Worm (Caenorhabditis elegans) whole organism, midembryonic: ENCODE data around the gene coq-6.
"Not testable (repeated sequence)": the region's sequence is repeated elsewhere in the genome, so short reads cannot be mapped to it uniquely, and the experiment has no call there.

ENCODE experiments used
- T22C8.4 ChIP-seq: fragments of 200-800 bp; sonication (Bioruptor generic); IDR thresholded peaks from 2 replicates; pipeline ENCODE4 v1.3.6; 2022; ENCODE audit warnings: missing genetic modification characterization, missing compliant biosample characterization
- cog-1 ChIP-seq: sonication (generic microtip); optimal IDR thresholded peaks from 2 replicates; lab custom pipeline; 2016; ENCODE audit warnings: missing genetic modification characterization, missing compliant biosample characterization
- flt-1 ChIP-seq: fragments of 200-800 bp; sonication (Bioruptor generic); IDR thresholded peaks from 2 replicates; pipeline ENCODE4 v1.3.6; 2022; ENCODE audit warnings: missing genetic modification characterization, missing compliant biosample characterization
- klf-2 ChIP-seq: fragments of 200-800 bp; sonication (Bioruptor generic); conservative IDR thresholded peaks from 2 replicates; pipeline ENCODE4 v1.3.6; 2022; ENCODE audit warnings: missing genetic modification reagents, missing genetic modification characterization, missing compliant biosample characterization
- med-1 ChIP-seq: sonication (generic microtip); optimal IDR thresholded peaks from 2 replicates; lab custom pipeline; 2017; ENCODE audit warnings: missing genetic modification characterization, mild to moderate bottlenecking, missing compliant biosample characterization, antibody characterized with exemption, missing genetic modification reagents; ENCODE audit not compliant: insufficient read depth
- ref-1 ChIP-seq: fragments of 200-800 bp; sonication (Bioruptor generic); conservative IDR thresholded peaks from 2 replicates; pipeline ENCODE4 v1.3.6; 2022; ENCODE audit warnings: missing genetic modification reagents, missing genetic modification characterization, missing compliant biosample characterization
- tab-1 ChIP-seq: fragments of 200-800 bp; sonication (Bioruptor generic); IDR thresholded peaks from 2 replicates; pipeline ENCODE4 v1.3.6; 2022; ENCODE audit warnings: missing genetic modification characterization, missing compliant biosample characterization
- ztf-23 ChIP-seq: fragments of 200-800 bp; sonication (Bioruptor generic); IDR thresholded peaks from 2 replicates; pipeline ENCODE4 v1.3.6; 2022; ENCODE audit warnings: missing genetic modification reagents, missing genetic modification characterization, missing compliant biosample characterization
- ztf-29 ChIP-seq: fragments of 200-800 bp; sonication (Bioruptor generic); IDR thresholded peaks from 2 replicates; pipeline ENCODE4 v1.3.6; 2022; ENCODE audit warnings: missing genetic modification reagents, missing genetic modification characterization, missing compliant biosample characterization

coq-6 gene

DNA sequence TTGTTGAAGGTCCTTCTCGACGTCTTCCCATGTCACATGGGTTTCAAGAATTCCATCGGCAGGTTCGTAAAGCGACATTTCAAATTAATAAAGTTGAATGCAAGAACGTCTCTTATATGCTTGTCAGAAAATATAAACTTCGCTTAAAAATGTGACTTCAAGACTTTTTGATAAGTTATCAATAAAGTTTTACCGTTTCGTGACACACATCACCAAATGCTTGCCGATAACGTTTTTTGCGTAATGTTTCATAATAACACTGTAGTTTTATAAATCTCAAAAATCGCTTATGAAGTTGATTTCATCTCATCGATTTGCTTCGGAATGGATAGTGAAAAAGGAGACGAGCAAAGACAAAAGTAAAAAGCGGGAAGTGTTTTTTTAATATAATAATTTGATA lies 36.9 kb downstream of the coq-6 start, which contains the start of gene E02C12.8:
E02C12.8 (minus strand) TSS at position 141 of the 400 bp plus-strand sequence.
- TF ChIP-seq ztf-23, result no peak
- no peak for TF ChIP-seq flt-1 (GFP tag; lab: Robert Waterston, UW)
- no peak for TF ChIP-seq tab-1 (GFP tag; lab: Robert Waterston, UW)

DNA sequence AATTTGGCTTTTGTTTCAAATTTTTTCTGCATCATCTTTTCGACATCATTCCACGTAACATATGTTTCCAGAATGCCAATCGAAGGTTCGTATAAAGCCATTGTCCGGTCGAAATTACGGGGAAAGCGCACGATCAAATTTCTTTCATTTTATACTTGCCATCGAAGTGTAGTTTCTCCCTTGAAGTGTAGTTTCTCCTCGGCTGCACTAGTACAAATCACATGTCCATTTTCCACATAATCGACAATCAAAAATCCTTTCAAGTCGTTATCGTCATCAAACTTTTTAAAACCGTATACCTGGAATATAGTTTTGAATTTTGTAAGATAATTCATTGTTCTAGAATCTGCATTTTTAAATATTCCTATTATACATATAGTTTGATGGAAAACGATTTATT lies 38.8 kb downstream of the coq-6 start, which contains the start of gene E02C12.9:
E02C12.9 (minus strand) TSS at position 101 of the 400 bp plus-strand sequence.
- no peak for TF ChIP-seq tab-1 (GFP tag; lab: Robert Waterston, UW)
- no peak for TF ChIP-seq klf-2 (GFP tag; lab: Robert Waterston, UW)

DNA sequence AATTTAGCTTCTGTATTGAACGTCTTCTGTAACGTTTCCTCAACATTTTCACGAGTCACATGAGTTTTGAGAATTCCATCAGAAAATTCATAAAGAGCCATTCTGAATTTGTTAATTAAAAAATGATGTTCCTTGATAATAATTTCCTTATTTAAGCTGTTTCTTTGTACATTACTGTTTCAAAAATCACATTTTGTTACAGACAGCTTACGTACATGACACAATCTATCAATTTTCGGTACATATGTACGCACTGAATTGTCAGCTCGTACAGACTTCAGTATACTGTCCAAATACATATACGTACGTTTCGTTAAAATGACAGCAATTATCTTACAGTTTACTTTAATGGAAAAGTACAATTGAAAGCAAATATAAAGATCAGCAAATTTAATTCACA lies 39.9 kb downstream of the coq-6 start, which contains the start of gene E02C12.19:
E02C12.19 (minus strand) TSS at position 101 of the 400 bp plus-strand sequence.
- TF ChIP-seq ztf-29, result no peak
- TF ChIP-seq cog-1 (tag; lab: Kevin White, UChicago), result no peak
- TF ChIP-seq ref-1 (GFP tag; lab: Robert Waterston, UW), result no peak
- no peak for TF ChIP-seq klf-2 (GFP tag; lab: Robert Waterston, UW)
- no peak for TF ChIP-seq flt-1 (GFP tag; lab: Robert Waterston, UW)
- TF ChIP-seq tab-1 (GFP tag; lab: Robert Waterston, UW), result no peak
- TF ChIP-seq ztf-23, result no peak
- no peak for TF ChIP-seq T22C8.4 (GFP tag; lab: Robert Waterston, UW)
- TF ChIP-seq med-1, result no peak

DNA sequence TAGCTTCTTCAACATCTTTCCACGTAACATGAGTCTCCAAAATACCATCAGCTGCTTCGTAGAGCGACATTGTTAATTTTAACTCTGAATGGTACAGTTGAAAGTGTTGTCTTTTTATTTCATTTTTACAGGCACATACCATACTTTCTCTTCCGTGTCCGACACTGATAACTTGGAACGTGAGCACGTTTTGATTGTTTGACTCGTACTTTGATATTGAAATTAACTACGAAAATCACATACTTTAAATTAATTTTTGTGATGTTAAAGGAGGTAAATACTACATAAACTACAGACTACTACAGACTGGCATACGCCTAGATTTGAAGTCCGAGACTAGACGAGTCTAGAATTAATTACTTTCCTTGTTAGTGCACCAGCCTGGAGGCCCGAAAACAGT lies 41.8 kb downstream of the coq-6 start, which contains the start of gene E02C12.10:
E02C12.10 (minus strand) TSS at position 75 of the 400 bp plus-strand sequence.
- no peak for TF ChIP-seq klf-2 (GFP tag; lab: Robert Waterston, UW)
- no peak for TF ChIP-seq flt-1 (GFP tag; lab: Robert Waterston, UW)
- TF ChIP-seq ztf-23, result no peak

DNA sequence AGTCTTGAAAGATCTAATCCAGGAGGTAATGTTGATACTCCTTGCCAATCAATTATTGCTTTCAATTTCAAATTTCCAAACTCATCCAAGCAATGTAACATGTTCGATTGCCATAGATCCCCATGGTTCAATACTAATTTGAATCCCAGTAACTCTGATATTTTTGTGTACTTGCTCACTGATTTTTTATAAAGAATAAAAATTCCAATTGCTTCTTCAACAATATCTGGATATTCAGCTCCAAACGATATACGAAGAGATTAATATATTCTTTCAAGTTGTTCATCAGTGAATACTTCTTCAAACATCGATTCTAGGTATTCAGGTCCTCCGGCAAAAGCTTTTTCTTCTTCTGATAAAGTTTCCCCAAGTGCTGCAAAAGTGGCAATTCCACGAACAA lies 43.2 kb downstream of the coq-6 start, which contains the start of gene E02C12.11:
E02C12.11 (minus strand) TSS at position 101 of the 400 bp plus-strand sequence.
- not testable (repeated sequence) for TF ChIP-seq cog-1 (tag; lab: Kevin White, UChicago); T22C8.4 (GFP tag; lab: Robert Waterston, UW); ztf-29

DNA sequence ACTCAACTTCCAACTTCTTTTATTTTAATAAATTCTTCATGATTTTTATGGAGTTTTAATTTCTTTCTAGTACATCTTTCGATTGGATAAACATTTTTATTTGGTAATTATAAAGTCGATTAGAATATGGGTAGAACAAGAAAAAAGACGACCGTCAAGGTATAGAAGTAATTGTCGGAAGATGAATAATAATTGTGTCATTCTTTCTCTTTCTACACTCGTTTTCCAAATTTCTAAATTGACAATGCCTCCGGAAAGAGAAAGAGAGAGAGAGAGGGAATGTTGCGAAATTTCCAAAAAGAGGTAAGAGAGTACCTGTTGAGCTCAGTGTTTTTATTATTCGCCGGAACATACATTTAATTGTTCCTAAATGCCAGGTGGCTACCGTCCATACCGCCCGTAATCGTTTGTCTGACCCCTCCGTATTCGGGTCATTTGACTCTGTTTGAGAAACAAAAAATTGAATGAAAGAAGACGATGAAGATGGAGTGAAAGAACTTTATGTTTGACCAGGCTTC lies 45.3 kb downstream of the coq-6 start, which contains the start of gene E02C12.12:
E02C12.12 (minus strand) TSS at position 468 of the 518 bp plus-strand sequence.
- TF ChIP-seq ztf-23 (no peak), flt-1 (GFP tag; lab: Robert Waterston, UW) (no peak), klf-2 (GFP tag; lab: Robert Waterston, UW) (no peak), ref-1 (GFP tag; lab: Robert Waterston, UW) (no peak), T22C8.4 (GFP tag; lab: Robert Waterston, UW) (no peak), med-1 (no peak), ztf-29 (no peak), cog-1 (tag; lab: Kevin White, UChicago) (no peak), tab-1 (GFP tag; lab: Robert Waterston, UW) (no peak)

DNA sequence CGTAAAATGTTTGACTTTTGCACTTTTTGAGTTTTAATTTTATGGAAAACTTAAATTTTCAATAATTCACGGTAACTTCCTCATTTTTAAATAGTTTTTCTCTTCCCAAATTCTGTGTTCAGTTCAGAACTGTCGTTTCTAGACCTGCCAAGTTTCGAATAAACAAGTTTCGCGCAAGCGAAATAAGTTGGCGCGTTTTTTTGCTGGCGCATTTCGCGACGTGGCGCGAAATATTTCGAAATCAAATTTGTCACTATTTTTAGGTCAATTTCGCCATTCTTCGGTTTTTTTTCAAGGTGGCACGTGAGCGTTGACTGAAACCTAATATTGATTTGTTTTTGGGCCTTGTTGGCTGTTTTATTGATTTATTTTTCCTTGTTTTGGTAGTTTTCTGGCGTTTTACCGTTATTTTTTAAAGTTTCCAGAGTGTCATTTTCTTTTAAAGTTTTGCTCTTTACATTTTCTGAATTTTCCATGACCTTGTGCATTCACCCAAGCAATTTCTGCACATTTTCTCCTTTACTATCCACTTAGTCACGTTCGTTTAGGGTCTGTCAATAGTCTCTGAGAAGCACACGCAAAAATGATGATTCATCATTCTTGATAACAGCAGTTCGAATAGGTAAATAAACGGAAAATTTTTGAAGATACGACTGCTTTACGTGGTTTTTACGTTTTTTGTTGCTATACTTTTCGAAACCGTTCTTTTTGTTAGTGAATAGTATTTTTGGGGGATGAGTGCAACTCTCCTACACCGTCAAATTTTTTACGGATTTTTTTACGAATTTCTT lies 46.2 kb downstream of the coq-6 start:
- TF ChIP-seq med-1 (no peak), ztf-29 (no peak), T22C8.4 (GFP tag; lab: Robert Waterston, UW) (peak; percentile 49; the same call in 1 of the 2 replicates), klf-2 (GFP tag; lab: Robert Waterston, UW) (no peak), tab-1 (GFP tag; lab: Robert Waterston, UW) (no peak), ref-1 (GFP tag; lab: Robert Waterston, UW) (no peak), ztf-23 (no peak), cog-1 (tag; lab: Kevin White, UChicago) (no peak)

DNA sequence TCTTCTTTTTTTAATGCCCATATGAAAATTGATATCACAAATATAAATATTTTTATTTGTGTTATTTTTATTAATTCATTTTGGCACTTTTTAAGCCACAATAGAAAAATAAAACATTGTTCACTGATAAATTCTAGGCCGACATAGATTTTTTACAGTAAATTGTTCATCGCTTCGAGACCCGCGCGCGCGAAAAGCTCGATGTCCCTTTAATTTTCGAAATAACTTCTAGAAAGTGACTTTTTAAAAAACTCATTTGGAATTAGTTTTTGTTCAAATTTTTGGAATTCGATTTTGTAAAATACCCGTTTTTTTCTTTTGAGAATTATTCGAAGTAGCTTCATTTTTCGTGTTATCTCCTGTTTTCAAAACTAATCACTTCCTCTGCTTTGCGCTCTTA lies 47.8 kb downstream of the coq-6 start:
- TF ChIP-seq klf-2 (GFP tag; lab: Robert Waterston, UW) (no peak), flt-1 (GFP tag; lab: Robert Waterston, UW) (no peak), T22C8.4 (GFP tag; lab: Robert Waterston, UW) (no peak), ztf-23 (no peak), med-1 (no peak), ref-1 (GFP tag; lab: Robert Waterston, UW) (no peak), tab-1 (GFP tag; lab: Robert Waterston, UW) (no peak), cog-1 (tag; lab: Kevin White, UChicago) (no peak)

DNA sequence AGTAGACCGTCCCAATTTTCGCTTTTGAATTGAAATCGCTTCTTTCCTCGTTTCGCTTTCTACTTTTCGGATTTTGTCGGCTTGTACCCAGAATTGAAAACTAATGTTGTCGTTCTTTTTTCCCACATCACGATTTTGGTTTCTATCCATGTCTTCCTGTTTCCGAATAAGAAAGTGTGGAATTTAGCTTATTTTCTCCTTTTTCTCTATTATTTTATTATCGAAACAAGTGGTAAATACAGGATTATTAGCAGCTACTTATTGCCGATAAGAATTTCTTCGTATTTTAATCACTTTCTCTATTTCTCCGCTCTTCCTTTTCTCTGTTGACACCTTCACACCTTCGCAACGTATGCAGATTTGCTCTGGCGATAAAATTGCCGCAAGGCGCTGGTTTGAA lies 48.4 kb downstream of the coq-6 start:
- TF ChIP-seq med-1 (no peak), flt-1 (GFP tag; lab: Robert Waterston, UW) (no peak), klf-2 (GFP tag; lab: Robert Waterston, UW) (no peak), T22C8.4 (GFP tag; lab: Robert Waterston, UW) (no peak), ztf-23 (no peak), tab-1 (GFP tag; lab: Robert Waterston, UW) (no peak), ref-1 (GFP tag; lab: Robert Waterston, UW) (no peak), ztf-29 (no peak), cog-1 (tag; lab: Kevin White, UChicago) (no peak)

DNA sequence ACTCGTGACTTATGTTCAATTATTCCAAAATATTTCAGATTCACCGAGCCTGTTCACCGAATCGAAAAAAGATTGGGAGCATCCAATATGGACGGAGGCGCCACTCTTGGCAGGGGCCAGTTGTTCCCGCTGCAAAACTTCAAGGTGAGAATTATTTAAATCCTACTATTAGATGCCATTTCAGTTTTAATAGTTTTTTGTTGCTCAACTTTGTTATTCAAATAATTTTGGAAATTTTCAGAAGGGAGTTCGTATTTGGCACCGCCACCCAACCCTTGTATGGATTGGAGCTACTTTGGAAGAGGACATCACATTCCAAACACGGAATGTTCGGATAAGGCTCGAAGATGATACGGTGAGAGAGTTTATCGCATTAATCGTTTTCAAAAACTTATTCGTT lies 49.6 kb downstream of the coq-6 start, which contains the start of gene hum-2:
hum-2 (plus strand) TSS at position 33 of the 400 bp plus-strand sequence.
- no peak for TF ChIP-seq ref-1 (GFP tag; lab: Robert Waterston, UW)
- TF ChIP-seq tab-1 (GFP tag; lab: Robert Waterston, UW), result no peak
- TF ChIP-seq ztf-23, result no peak
- TF ChIP-seq med-1, result no peak
- TF ChIP-seq ztf-29, result no peak
- no peak for TF ChIP-seq klf-2 (GFP tag; lab: Robert Waterston, UW)
- no peak for TF ChIP-seq flt-1 (GFP tag; lab: Robert Waterston, UW)
- TF ChIP-seq cog-1 (tag; lab: Kevin White, UChicago), result no peak
- no peak for TF ChIP-seq T22C8.4 (GFP tag; lab: Robert Waterston, UW)
